Worm (Caenorhabditis elegans) whole organism, mixed stage, embryonic: ENCODE measurements around the gene epg-5.

ENCODE experiments used
- ceh-39 ChIP-seq: fragments of 150-350 bp; optimal IDR thresholded peaks from 2 replicates; lab custom pipeline; 2014; ENCODE audit warnings: missing biosample characterization, missing genetic modification characterization
- cnd-1 ChIP-seq: fragments of 200-800 bp; sonication (Bioruptor generic); optimal IDR thresholded peaks from 2 replicates; lab custom pipeline; 2018; ENCODE audit warnings: mild to moderate bottlenecking, missing genetic modification characterization, missing compliant biosample characterization
- elt-3 ChIP-seq: fragments of 150-350 bp; optimal IDR thresholded peaks from 2 replicates; lab custom pipeline; 2014; ENCODE audit warnings: missing biosample characterization, missing genetic modification characterization
- flh-1 ChIP-seq: fragments of 200-800 bp; sonication (Bioruptor generic); optimal IDR thresholded peaks from 2 replicates; lab custom pipeline; 2018; ENCODE audit warnings: mild to moderate bottlenecking, missing genetic modification characterization, moderate library complexity, missing compliant biosample characterization
- ham-2 ChIP-seq: fragments of 200-800 bp; sonication (Bioruptor generic); optimal IDR thresholded peaks from 2 replicates; lab custom pipeline; 2018; ENCODE audit warnings: mild to moderate bottlenecking, missing genetic modification characterization, missing compliant biosample characterization
- lin-32 ChIP-seq: fragments of 200-800 bp; sonication (Bioruptor generic); optimal IDR thresholded peaks from 2 replicates; lab custom pipeline; 2018; ENCODE audit warnings: mild to moderate bottlenecking, missing genetic modification characterization, missing compliant biosample characterization
- lsy-2 ChIP-seq: fragments of 150-350 bp; optimal IDR thresholded peaks from 2 replicates; lab custom pipeline; 2014; ENCODE audit warnings: missing biosample characterization, missing genetic modification characterization
- nhr-2 ChIP-seq: fragments of 150-350 bp; optimal IDR thresholded peaks from 2 replicates; lab custom pipeline; 2014; ENCODE audit warnings: missing biosample characterization, missing genetic modification characterization
- nhr-237 ChIP-seq: fragments of 150-350 bp; optimal IDR thresholded peaks from 2 replicates; lab custom pipeline; 2014; ENCODE audit warnings: missing biosample characterization, missing genetic modification characterization
- nhr-28 ChIP-seq: fragments of 150-350 bp; optimal IDR thresholded peaks from 2 replicates; lab custom pipeline; 2014; ENCODE audit warnings: missing biosample characterization, missing genetic modification characterization
- nhr-76 ChIP-seq: sonication (generic microtip); optimal IDR thresholded peaks from 2 replicates; lab custom pipeline; 2017; ENCODE audit warnings: missing biosample characterization, missing genetic modification characterization
- pha-4 ChIP-seq: fragments of 150-350 bp; optimal IDR thresholded peaks from 2 replicates; lab custom pipeline; 2018; ENCODE audit warnings: missing biosample characterization, missing genetic modification reagents, missing genetic modification characterization

ce11 chrII:6609315-6609842 lies at the start of gene epg-5:
- TF ChIP-seq nhr-76 (no peak), ceh-39 (tag; lab: Kevin White, UChicago) (no peak), pha-4 (tag; lab: Kevin White, UChicago) (no peak), flh-1 (GFP tag; lab: Kevin White, UChicago) (no peak), ham-2 (GFP tag; lab: Kevin White, UChicago) (no peak), nhr-2 (tag; lab: Kevin White, UChicago) (no peak), lsy-2 (tag; lab: Kevin White, UChicago) (no peak), nhr-237 (tag; lab: Kevin White, UChicago) (no peak), cnd-1 (tag; lab: Kevin White, UChicago) (no peak), elt-3 (tag; lab: Kevin White, UChicago) (no peak), lin-32 (GFP tag; lab: Kevin White, UChicago) (no peak), nhr-28 (no peak)
